Fruit fly (Drosophila melanogaster): ENCODE results near the gene asl.
A peak's percentile ranks its signal among the peaks of the same experiment; 100 is the strongest.

asl gene

DNA sequence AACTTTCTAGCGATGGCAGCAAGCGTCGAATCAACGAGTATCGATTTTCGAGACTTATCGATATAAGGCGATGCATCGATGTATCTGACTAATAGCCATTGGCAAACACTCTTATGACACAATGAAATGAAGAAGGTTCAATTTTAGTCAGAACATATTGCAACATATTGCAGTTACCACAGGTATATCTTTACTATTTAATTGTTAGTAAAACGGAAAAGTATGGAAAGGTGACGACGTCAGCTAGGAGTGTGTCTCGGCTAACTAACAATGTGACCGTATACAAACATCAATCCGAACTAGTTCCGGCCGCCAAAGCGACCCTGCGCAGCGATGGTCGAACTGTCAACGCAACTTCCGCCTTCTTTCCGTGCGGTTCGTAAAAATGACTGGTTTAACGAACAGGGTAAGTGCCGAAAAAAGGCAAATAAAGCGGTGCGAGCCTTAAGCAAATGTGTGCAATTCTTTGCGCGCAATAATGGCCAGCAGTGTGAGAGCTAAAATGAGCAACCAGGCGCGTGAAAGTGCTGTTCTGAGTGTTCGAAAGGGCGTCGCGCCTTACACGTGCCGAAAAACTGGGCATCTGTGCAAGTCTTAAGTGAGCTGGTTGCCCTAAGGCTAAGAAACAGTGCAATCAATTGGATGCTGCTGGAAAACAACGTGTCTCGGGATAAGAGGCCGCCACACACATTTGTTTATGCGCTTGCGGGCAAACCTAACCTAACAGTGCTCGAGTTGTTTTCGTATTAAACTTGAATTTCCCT lies 18.0 kb upstream of the asl start, which contains the start of the genes Dph4, Spec2 and RpL13A:
Dph4 (minus strand) TSS at position 11 of the 764 bp plus-strand sequence.
Spec2 (minus strand) TSS at position 11 of the 764 bp plus-strand sequence.
RpL13A (plus strand) TSS at position 360 of the 764 bp plus-strand sequence.
- TF ChIP-seq CG10348 (GFP tag; IDR thresholded peaks at IDR 0.05) (no peak), CG12605 (GFP tag; IDR thresholded peaks at IDR 0.05) (no peak), CG17806 (tag; optimal IDR thresholded peaks at IDR 0.05) (peak; percentile 34), Ets98B (GFP tag; IDR thresholded peaks at IDR 0.05) (no peak), gl (tag; optimal IDR thresholded peaks at IDR 0.05) (peak; percentile 72), CG9948 (tag; optimal IDR thresholded peaks at IDR 0.05) (peak; percentile 22), CG32121 (GFP tag; IDR thresholded peaks at IDR 0.05) (no peak), Snoo (tag; optimal IDR thresholded peaks at IDR 0.05) (peak; percentile 94), CG34367 (tag; optimal IDR thresholded peaks at IDR 0.05) (peak; percentile 83), CG15710 (tag; optimal IDR thresholded peaks at IDR 0.05) (peak; percentile 63), fd96Ca (GFP tag; IDR thresholded peaks at IDR 0.05) (no peak), CG8159 (tag; optimal IDR thresholded peaks at IDR 0.05) (no peak), CG8301 (tag; optimal IDR thresholded peaks at IDR 0.05) (peak; percentile 42), D1 (tag; optimal IDR thresholded peaks at IDR 0.05) (no peak), EcR (GFP tag; optimal IDR thresholded peaks at IDR 0.05) (no peak), Pif1A (GFP tag; optimal IDR thresholded peaks at IDR 0.05) (no peak), CG13204 (GFP tag; optimal IDR thresholded peaks at IDR 0.05) (no peak), Pif1B (GFP tag; optimal IDR thresholded peaks at IDR 0.05) (no peak), CG14655 (GFP tag; optimal IDR thresholded peaks at IDR 0.05) (no peak), rn (GFP tag; IDR thresholded peaks at IDR 0.05) (no peak), CG4496 (GFP tag; IDR thresholded peaks at IDR 0.05) (no peak)

DNA sequence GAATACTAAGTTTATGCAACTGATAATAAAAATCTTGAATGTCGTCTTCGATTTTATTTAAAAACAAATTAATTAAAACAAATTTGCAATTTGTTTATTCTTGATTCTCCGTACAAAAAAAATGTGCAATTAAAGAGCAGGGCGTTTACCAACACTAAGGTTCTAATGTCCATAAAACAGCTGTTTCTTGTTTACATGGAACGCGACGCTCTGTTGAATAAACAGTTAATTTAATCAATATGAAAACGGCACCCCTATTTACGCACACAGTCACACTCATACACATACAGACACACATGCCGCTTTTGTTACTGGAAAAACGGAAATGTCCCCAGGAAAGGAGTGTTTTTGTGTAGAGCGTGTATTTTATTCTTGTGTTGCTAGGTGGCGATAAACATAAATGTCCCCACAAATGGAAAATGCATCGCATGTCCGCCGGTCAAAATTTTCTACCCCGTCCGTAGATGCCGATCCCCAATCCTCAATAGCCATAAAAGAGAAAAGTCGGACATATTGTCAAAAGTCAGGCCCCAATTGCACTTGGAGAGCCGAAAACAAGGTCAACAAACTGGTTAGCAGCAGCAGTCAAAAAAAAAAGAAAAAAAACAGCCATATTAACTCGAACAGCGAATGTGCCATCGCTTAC lies 16.8 kb upstream of the asl start:
- TF ChIP-seq Pif1B (GFP tag; optimal IDR thresholded peaks at IDR 0.05) (peak; percentile 38), EcR (GFP tag; optimal IDR thresholded peaks at IDR 0.05) (peak; percentile 25), Pif1A (GFP tag; optimal IDR thresholded peaks at IDR 0.05) (peak; percentile 21), rn (GFP tag; IDR thresholded peaks at IDR 0.05) (no peak), gl (tag; optimal IDR thresholded peaks at IDR 0.05) (peak; percentile 27), D1 (tag; optimal IDR thresholded peaks at IDR 0.05) (no peak)

DNA sequence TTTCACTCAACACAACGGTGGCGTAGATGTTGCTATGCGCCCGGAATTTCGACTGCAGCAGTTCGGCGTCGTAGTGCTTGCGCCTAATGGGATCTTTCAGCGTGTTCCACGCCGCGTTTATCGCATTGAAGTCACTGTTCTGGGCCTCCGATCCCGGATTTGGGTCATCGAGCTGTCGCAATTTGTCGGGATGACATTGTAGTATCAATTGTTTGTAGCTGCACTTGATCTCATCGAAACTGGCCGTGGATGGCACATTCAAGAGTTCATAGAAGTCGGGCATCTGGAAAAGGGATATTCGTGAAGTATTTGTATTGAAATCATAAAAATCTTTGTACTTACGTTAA lies 16.0 kb upstream of the asl start:
- TF ChIP-seq CG13204 (GFP tag; optimal IDR thresholded peaks at IDR 0.05) (no peak), CG10348 (GFP tag; IDR thresholded peaks at IDR 0.05) (no peak), CG14655 (GFP tag; optimal IDR thresholded peaks at IDR 0.05) (no peak), Pif1A (GFP tag; optimal IDR thresholded peaks at IDR 0.05) (no peak), D1 (tag; optimal IDR thresholded peaks at IDR 0.05) (no peak), CG34367 (tag; optimal IDR thresholded peaks at IDR 0.05) (no peak), EcR (GFP tag; optimal IDR thresholded peaks at IDR 0.05) (no peak), CG8159 (tag; optimal IDR thresholded peaks at IDR 0.05) (no peak)

DNA sequence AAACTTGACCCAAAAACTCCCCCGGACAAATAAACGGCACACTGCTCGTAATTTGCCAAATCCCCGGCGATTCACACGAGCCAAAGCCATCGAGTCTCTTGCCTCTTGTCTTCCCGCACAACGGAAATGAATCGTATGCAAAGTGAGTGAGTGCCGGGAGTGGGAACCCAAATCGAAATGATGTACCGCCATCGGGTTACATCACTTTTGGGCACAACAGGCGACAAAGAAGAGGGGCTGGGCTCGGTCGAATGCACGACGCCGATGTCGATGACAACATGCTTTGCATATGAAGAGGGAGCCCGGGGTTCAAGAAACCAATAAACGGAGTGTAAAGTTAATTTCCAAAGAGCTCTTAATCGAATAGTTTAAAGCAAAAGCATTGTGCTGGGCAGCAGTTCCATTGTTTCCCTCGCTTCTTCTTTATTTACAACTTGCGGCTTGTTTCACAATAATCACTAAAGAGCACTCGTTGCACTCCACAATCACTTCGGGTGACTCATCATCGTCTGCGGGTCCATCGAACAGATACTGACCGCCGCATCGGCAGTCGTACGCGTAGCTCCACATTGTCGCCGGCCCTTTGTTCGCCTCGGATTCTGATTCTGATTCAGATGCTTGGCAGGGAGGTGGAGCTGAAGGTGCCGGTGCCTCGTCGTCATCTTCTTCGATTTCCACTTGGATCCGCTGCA lies 15.5 kb upstream of the asl start:
- TF ChIP-seq rn (GFP tag; IDR thresholded peaks at IDR 0.05) (no peak), CG12605 (GFP tag; IDR thresholded peaks at IDR 0.05) (peak; percentile 50), CG4496 (GFP tag; IDR thresholded peaks at IDR 0.05) (peak; percentile 42; the same call in 1 of the 3 replicates), CG15710 (tag; optimal IDR thresholded peaks at IDR 0.05) (no peak), CG14655 (GFP tag; optimal IDR thresholded peaks at IDR 0.05) (peak; percentile 14), fd96Ca (GFP tag; IDR thresholded peaks at IDR 0.05) (0 out of 3 replicates have a peak, but pooled peaks have one; percentile 45), D1 (tag; optimal IDR thresholded peaks at IDR 0.05) (no peak), CG13204 (GFP tag; optimal IDR thresholded peaks at IDR 0.05) (peak; percentile 77), CG8301 (tag; optimal IDR thresholded peaks at IDR 0.05) (peak; percentile 4), CG34367 (tag; optimal IDR thresholded peaks at IDR 0.05) (peak; percentile 18), EcR (GFP tag; optimal IDR thresholded peaks at IDR 0.05) (peak; percentile 94), CG8159 (tag; optimal IDR thresholded peaks at IDR 0.05) (peak; percentile 27), gl (tag; optimal IDR thresholded peaks at IDR 0.05) (peak; percentile 82), Pif1A (GFP tag; optimal IDR thresholded peaks at IDR 0.05) (peak; percentile 4)

DNA sequence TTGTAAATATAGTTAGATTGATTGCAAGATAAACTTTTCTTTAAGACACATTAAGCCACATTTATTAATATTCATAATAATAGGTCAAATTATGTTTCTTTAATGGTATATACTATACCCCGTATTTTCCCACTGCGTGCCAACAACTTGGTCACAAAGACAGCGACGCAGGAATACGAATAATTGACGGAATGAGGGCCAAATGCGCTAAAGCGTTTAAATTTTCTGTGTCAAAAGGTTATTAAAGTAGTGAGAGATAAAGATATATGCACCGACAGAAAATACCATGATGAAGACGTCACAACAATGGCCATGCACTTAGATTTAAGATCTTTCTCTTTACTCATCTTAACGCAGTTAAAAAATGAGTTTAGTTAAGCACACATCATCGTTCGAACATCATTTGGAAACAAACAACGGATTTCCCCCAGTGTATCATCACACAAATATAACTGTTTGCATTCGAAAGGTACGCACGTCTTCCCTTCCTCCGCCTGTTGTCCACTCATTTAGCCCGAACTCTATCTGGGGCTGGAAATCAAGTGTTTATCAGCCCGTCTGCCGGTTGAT lies 14.1 kb upstream of the asl start:
- peak; percentile 14 for TF ChIP-seq gl (tag; optimal IDR thresholded peaks at IDR 0.05)
- peak; percentile 60 for TF ChIP-seq CG15710 (tag; optimal IDR thresholded peaks at IDR 0.05)
- TF ChIP-seq CG34367 (tag; optimal IDR thresholded peaks at IDR 0.05), result peak; percentile 30
- TF ChIP-seq CG4496 (GFP tag; IDR thresholded peaks at IDR 0.05), result 0 out of 3 replicates have a peak, but pooled peaks have one; percentile 45
- peak; percentile 58 for TF ChIP-seq CG8301 (tag; optimal IDR thresholded peaks at IDR 0.05)
- peak; percentile 30 for TF ChIP-seq CG12605 (GFP tag; IDR thresholded peaks at IDR 0.05)
- no peak for TF ChIP-seq CG10348 (GFP tag; IDR thresholded peaks at IDR 0.05)
- peak; percentile 45 for TF ChIP-seq CG17806 (tag; optimal IDR thresholded peaks at IDR 0.05)
- peak; percentile 41 for TF ChIP-seq CG9948 (tag; optimal IDR thresholded peaks at IDR 0.05)
- TF ChIP-seq CG13204 (GFP tag; optimal IDR thresholded peaks at IDR 0.05), result no peak
- TF ChIP-seq rn (GFP tag; IDR thresholded peaks at IDR 0.05), result peak; percentile 51
- peak; percentile 34 for TF ChIP-seq Pif1B (GFP tag; optimal IDR thresholded peaks at IDR 0.05)
- no peak for TF ChIP-seq EcR (GFP tag; optimal IDR thresholded peaks at IDR 0.05)
- peak; percentile 79 for TF ChIP-seq CG14655 (GFP tag; optimal IDR thresholded peaks at IDR 0.05)
- peak; percentile 64; the same call in 1 of the 3 replicates for TF ChIP-seq fd96Ca (GFP tag; IDR thresholded peaks at IDR 0.05)
- TF ChIP-seq Pif1A (GFP tag; optimal IDR thresholded peaks at IDR 0.05), result peak; percentile 61
- peak; percentile 70 for TF ChIP-seq CG8159 (tag; optimal IDR thresholded peaks at IDR 0.05)
- TF ChIP-seq CG32121 (GFP tag; IDR thresholded peaks at IDR 0.05), result peak; percentile 33; the same call in 1 of the 2 replicates
- no peak for TF ChIP-seq D1 (tag; optimal IDR thresholded peaks at IDR 0.05)
- TF ChIP-seq Snoo (tag; optimal IDR thresholded peaks at IDR 0.05), result peak; percentile 60
- no peak; the same call in 1 of the 2 replicates for TF ChIP-seq Ets98B (GFP tag; IDR thresholded peaks at IDR 0.05)
